Fruit fly (Drosophila melanogaster): Measurements from ENCODE around the gene Hex-t1.

The Hex-t1 gene

DNA sequence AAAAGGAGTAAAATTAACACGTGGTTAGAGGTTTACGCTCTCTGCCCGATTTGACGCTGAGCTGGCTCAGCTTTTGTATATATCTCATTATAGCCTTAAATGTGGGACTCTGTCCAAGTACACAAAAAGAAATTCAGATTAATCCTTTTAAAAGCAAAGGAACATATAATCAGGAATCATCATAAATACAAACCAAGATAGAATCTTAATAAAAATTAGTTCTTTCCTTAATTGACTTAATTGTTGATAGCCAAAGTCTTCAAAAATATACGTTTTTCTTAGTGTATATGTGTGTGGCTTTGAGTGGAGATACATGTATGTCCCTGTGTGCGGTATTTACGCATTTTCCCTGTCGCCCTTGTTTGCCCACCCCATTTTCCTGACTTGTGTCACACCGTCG is 45.4 kb downstream of the Hex-t1 start (continued):
- TF ChIP-seq row (GFP tag; IDR thresholded peaks at IDR 0.05) (peak; percentile 66; the same call in 2 of the 3 replicates), schlank (tag; optimal IDR thresholded peaks at IDR 0.05) (no peak), hb (GFP tag; IDR thresholded peaks at IDR 0.05; ENCODE audit: partially characterized antibody) (no peak), Dfd (GFP tag; optimal IDR thresholded peaks at IDR 0.05) (no peak), dpn (GFP tag; optimal IDR thresholded peaks at IDR 0.05) (peak in 1 of 2 experiments; percentile 2), CG8359 (GFP tag; optimal IDR thresholded peaks at IDR 0.05; ENCODE audit: borderline replicate concordance) (no peak), CG7987 (GFP tag; optimal IDR thresholded peaks at IDR 0.05) (no peak), cas (GFP tag; IDR thresholded peaks at IDR 0.05) (no peak), CG14014 (GFP tag; IDR thresholded peaks at IDR 0.05) (peak; percentile 38; the same call in 1 of the 2 replicates), CG16779 (GFP tag; IDR thresholded peaks at IDR 0.05) (no peak), vnd (GFP tag; IDR thresholded peaks at IDR 0.05; ENCODE audit: partially characterized antibody) (no peak), CG2202 (tag; optimal IDR thresholded peaks at IDR 0.05) (no peak), HLH54F (GFP tag; optimal IDR thresholded peaks at IDR 0.05) (no peak), fu2 (GFP tag; optimal IDR thresholded peaks at IDR 0.05) (no peak)

dm6 chr3R:26496356-26496755 is 47.5 kb downstream of the Hex-t1 start:
- TF ChIP-seq dimm (GFP tag; IDR thresholded peaks at IDR 0.05) (no peak), sisA (GFP tag; IDR thresholded peaks at IDR 0.05) (no peak), Drgx (GFP tag; IDR thresholded peaks at IDR 0.05) (peak; percentile 91), CG5953 (GFP tag; IDR thresholded peaks at IDR 0.05) (no peak), Ets97D (GFP tag; optimal IDR thresholded peaks at IDR 0.05) (no peak), ato (GFP tag; IDR thresholded peaks at IDR 0.05; ENCODE audit: partially characterized antibody) (no peak), CG17802 (tag; optimal IDR thresholded peaks at IDR 0.05) (no peak), pros (GFP tag; optimal IDR thresholded peaks at IDR 0.05) (no peak), sob (GFP tag; IDR thresholded peaks at IDR 0.05) (no peak), CG7556 (GFP tag; optimal IDR thresholded peaks at IDR 0.05) (no peak), CG12659 (GFP tag; optimal IDR thresholded peaks at IDR 0.05) (no peak), CG6689 (GFP tag; IDR thresholded peaks at IDR 0.05) (no peak), CG7271 (tag; optimal IDR thresholded peaks at IDR 0.05) (no peak), Sox100B (GFP tag; optimal IDR thresholded peaks at IDR 0.05) (no peak), gem (tag; optimal IDR thresholded peaks at IDR 0.05) (peak; percentile 9), bsh (GFP tag; optimal IDR thresholded peaks at IDR 0.05) (no peak), CG8765 (GFP tag; IDR thresholded peaks at IDR 0.05) (no peak), sens (GFP tag) (peak; percentile 33), CG3163 (GFP tag; optimal IDR thresholded peaks at IDR 0.05) (no peak), slbo (GFP tag; IDR thresholded peaks at IDR 0.05) (no peak), prd (optimal IDR thresholded peaks at IDR 0.05) (no peak), prd (GFP tag; IDR thresholded peaks at IDR 0.05) (0 out of 3 replicates have a peak, but pooled peaks have one; percentile 33), CG4424 (GFP tag; optimal IDR thresholded peaks at IDR 0.05) (no peak), CG14667 (GFP tag; IDR thresholded peaks at IDR 0.05) (no peak), CG12391 (tag; optimal IDR thresholded peaks at IDR 0.05) (no peak), CG13894 (tag; optimal IDR thresholded peaks at IDR 0.05) (no peak), Xbp1 (GFP tag; optimal IDR thresholded peaks at IDR 0.05) (no peak), Ets65A (GFP tag) (peak; percentile 34), Dek (tag; optimal IDR thresholded peaks at IDR 0.05) (no peak), CG13624 (GFP tag; optimal IDR thresholded peaks at IDR 0.05) (no peak), CG7372 (GFP tag; IDR thresholded peaks at IDR 0.05) (no peak), esg (GFP tag; conservative IDR thresholded peaks at IDR 0.05) (0 out of 2 replicates have a peak, but pooled peaks have one; percentile 6), CG10209 (GFP tag; optimal IDR thresholded peaks at IDR 0.05) (no peak), D19B (GFP tag; optimal IDR thresholded peaks at IDR 0.05) (no peak), CG12942 (GFP tag; optimal IDR thresholded peaks at IDR 0.05) (no peak), CG13775 (GFP tag; optimal IDR thresholded peaks at IDR 0.05) (no peak), Ptx1 (GFP tag; IDR thresholded peaks at IDR 0.05) (0 out of 2 replicates have a peak, but pooled peaks have one; percentile 14), klu (GFP tag; IDR thresholded peaks at IDR 0.05) (no peak)

All from whole organism, embryonic.